Fruit fly (Drosophila melanogaster) whole organism, pupa: ENCODE data around the gene CG14840.

Experiments
- CG12605 ChIP-seq: fragments of 200-800 bp; sonication (Bioruptor generic); IDR thresholded peaks from 2 replicates; pipeline ENCODE4 v1.3.6; 2022; ENCODE audit warnings: missing biosample characterization, missing genetic modification characterization
- CG13204 ChIP-seq: fragments of 200-800 bp; sonication (Bioruptor generic); optimal IDR thresholded peaks from 2 replicates; lab custom pipeline; 2018; ENCODE audit warnings: missing biosample characterization, mild to moderate bottlenecking, missing genetic modification characterization, moderate library complexity
- CG14655 ChIP-seq: fragments of 200-800 bp; sonication (Bioruptor generic); optimal IDR thresholded peaks from 3 replicates; lab custom pipeline; 2017; ENCODE audit warnings: mild to moderate bottlenecking, missing biosample characterization, missing genetic modification reagents, missing genetic modification characterization
- CG17806 ChIP-seq: fragments of 200-800 bp; sonication (Bioruptor generic); optimal IDR thresholded peaks from 2 replicates; lab custom pipeline; 2018; ENCODE audit warnings: missing biosample characterization, mild to moderate bottlenecking, missing genetic modification characterization, moderate library complexity
- CG32121 ChIP-seq: fragments of 200-800 bp; sonication (Bioruptor generic); IDR thresholded peaks from 2 replicates; pipeline ENCODE4 v1.3.6; 2022; ENCODE audit warnings: missing biosample characterization, missing genetic modification characterization
- CG4496 ChIP-seq: fragments of 200-800 bp; sonication (Bioruptor generic); IDR thresholded peaks from 3 replicates; pipeline ENCODE4 v1.3.6; 2022; ENCODE audit warnings: missing biosample characterization, missing genetic modification characterization
- CG8159 ChIP-seq: fragments of 200-800 bp; sonication (Bioruptor generic); optimal IDR thresholded peaks from 3 replicates; lab custom pipeline; 2018; ENCODE audit warnings: missing biosample characterization, mild to moderate bottlenecking, missing genetic modification characterization, moderate library complexity
- CG8301 ChIP-seq: fragments of 200-800 bp; sonication (Bioruptor generic); optimal IDR thresholded peaks from 2 replicates; lab custom pipeline; 2018; ENCODE audit warnings: missing biosample characterization, mild to moderate bottlenecking, missing genetic modification characterization
- CG9948 ChIP-seq: fragments of 200-800 bp; sonication (Bioruptor generic); optimal IDR thresholded peaks from 2 replicates; lab custom pipeline; 2018; ENCODE audit warnings: missing biosample characterization, mild to moderate bottlenecking, missing genetic modification characterization, moderate library complexity
- Ets98B ChIP-seq: fragments of 200-800 bp; sonication (Bioruptor generic); IDR thresholded peaks from 2 replicates; pipeline ENCODE4 v1.3.6; 2022; ENCODE audit warnings: missing biosample characterization, missing genetic modification characterization
- gl ChIP-seq: fragments of 200-800 bp; sonication (Bioruptor generic); optimal IDR thresholded peaks from 2 replicates; lab custom pipeline; 2018; ENCODE audit warnings: missing biosample characterization, mild to moderate bottlenecking, missing genetic modification characterization
- rn ChIP-seq: fragments of 200-800 bp; sonication (Bioruptor generic); IDR thresholded peaks from 2 replicates; pipeline ENCODE4 v1.3.6; 2022; ENCODE audit warnings: missing biosample characterization, missing genetic modification characterization

DNA sequence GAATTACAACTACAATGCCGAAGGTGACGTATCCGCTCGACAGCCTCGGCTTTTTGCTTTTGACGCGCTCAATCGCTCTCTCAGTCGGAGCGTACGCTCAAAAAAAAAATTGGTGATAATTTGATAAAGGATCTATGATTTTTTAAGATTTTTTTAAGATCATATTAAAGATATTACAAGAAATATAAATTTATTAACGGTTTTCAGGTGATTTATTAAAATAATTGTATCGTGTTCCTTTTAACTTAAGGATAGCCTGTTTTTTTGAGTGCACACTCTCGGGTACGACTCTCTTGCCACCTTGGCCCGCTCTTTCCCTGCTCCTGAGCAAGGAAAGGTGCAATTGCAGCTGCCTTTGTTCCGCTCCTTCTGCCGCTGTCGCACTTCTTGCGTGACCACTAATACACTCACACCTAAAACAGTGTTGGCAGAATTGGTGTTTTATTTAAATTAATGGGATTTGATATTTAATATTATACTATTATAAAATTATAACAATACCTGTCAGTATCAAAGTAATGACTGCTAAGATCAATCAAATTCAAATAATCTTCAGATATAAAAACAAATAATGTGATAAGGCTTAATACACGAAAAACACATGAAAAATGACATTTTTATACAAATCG is 17.0 kb upstream of the CG14840 start:
- TF ChIP-seq CG32121 (peak; percentile 98), Ets98B (GFP tag; lab: Robert Waterston, UW) (peak; percentile 97), CG4496 (peak; percentile 97), CG17806 (tag; lab: Kevin White, UChicago) (peak; percentile 97), CG9948 (peak; percentile 97), rn (GFP tag; lab: Robert Waterston, UW) (peak; percentile 96), CG12605 (GFP tag; lab: Robert Waterston, UW) (peak; percentile 97), CG14655 (peak; percentile 97), gl (tag; lab: Kevin White, UChicago) (peak; percentile 90), CG8301 (tag; lab: Kevin White, UChicago) (peak; percentile 96), CG8159 (tag; lab: Kevin White, UChicago) (peak; percentile 98), CG13204 (GFP tag; lab: Kevin White, UChicago) (peak; percentile 96)
